Fruit fly (Drosophila melanogaster) whole organism, embryonic: Measurements from ENCODE around the gene CG8173.

Experiments used
- B-H1 ChIP-seq: fragments of 200-800 bp; sonication (Bioruptor generic); IDR thresholded peaks from 3 replicates; pipeline ENCODE4 v1.3.6; 2022; ENCODE audit warnings: missing biosample characterization, missing genetic modification characterization
- B-H2 ChIP-seq: fragments of 200-800 bp; sonication (Bioruptor generic); optimal IDR thresholded peaks from 2 replicates; lab custom pipeline; 2018; ENCODE audit warnings: missing biosample characterization, mild to moderate bottlenecking, missing genetic modification characterization
- CG10147 ChIP-seq: fragments of 200-800 bp; sonication (Bioruptor generic); optimal IDR thresholded peaks from 2 replicates; lab custom pipeline; 2019; ENCODE audit warnings: missing biosample characterization, mild to moderate bottlenecking, missing genetic modification characterization, moderate library complexity
- CG10462 ChIP-seq: fragments of 200-800 bp; sonication (Bioruptor generic); optimal IDR thresholded peaks from 2 replicates; lab custom pipeline; 2016; ENCODE audit warnings: missing biosample characterization, missing genetic modification characterization
- CG11085 ChIP-seq: fragments of 200-800 bp; sonication (Bioruptor generic); IDR thresholded peaks from 2 replicates; pipeline ENCODE4 v1.3.6; 2022; ENCODE audit warnings: missing biosample characterization, missing genetic modification characterization
- CG12236 ChIP-seq: fragments of 200-800 bp; sonication (Bioruptor generic); optimal IDR thresholded peaks from 2 replicates; lab custom pipeline; 2016; ENCODE audit warnings: missing biosample characterization, missing genetic modification characterization
- CG13775 ChIP-seq: fragments of 200-800 bp; sonication (Bioruptor generic); optimal IDR thresholded peaks from 3 replicates; lab custom pipeline; 2017; ENCODE audit warnings: missing biosample characterization, mild to moderate bottlenecking, missing genetic modification characterization
- CG15269 ChIP-seq: fragments of 200-800 bp; sonication (Bioruptor generic); optimal IDR thresholded peaks from 2 replicates; lab custom pipeline; 2018; ENCODE audit warnings: missing biosample characterization, mild to moderate bottlenecking, missing genetic modification characterization, moderate library complexity
- CG1529 ChIP-seq: fragments of 200-800 bp; sonication (Bioruptor generic); optimal IDR thresholded peaks from 3 replicates; lab custom pipeline; 2018; ENCODE audit warnings: missing biosample characterization, missing genetic modification characterization
- CG17328 ChIP-seq: fragments of 200-800 bp; sonication (Bioruptor generic); IDR thresholded peaks from 2 replicates; pipeline ENCODE4 v1.3.6; 2022; ENCODE audit warnings: missing biosample characterization, missing genetic modification characterization
- CG17568 ChIP-seq: fragments of 200-800 bp; sonication (Bioruptor generic); optimal IDR thresholded peaks from 2 replicates; lab custom pipeline; 2018; ENCODE audit warnings: missing biosample characterization, mild to moderate bottlenecking, missing genetic modification characterization, moderate library complexity
- CG17612 ChIP-seq: fragments of 200-800 bp; sonication (Bioruptor generic); IDR thresholded peaks from 2 replicates; pipeline ENCODE4 v1.3.6; 2022; ENCODE audit warnings: missing biosample characterization, missing genetic modification characterization
- CG34376 ChIP-seq: fragments of 200-800 bp; sonication (Bioruptor generic); optimal IDR thresholded peaks from 2 replicates; lab custom pipeline; 2018; ENCODE audit warnings: missing biosample characterization, mild to moderate bottlenecking, missing genetic modification characterization
- CG34422 ChIP-seq: fragments of 200-800 bp; sonication (Bioruptor generic); IDR thresholded peaks from 3 replicates; pipeline ENCODE4 v1.3.6; 2022; ENCODE audit warnings: missing biosample characterization, missing genetic modification characterization
- CG3726 ChIP-seq: fragments of 200-800 bp; sonication (Bioruptor generic); IDR thresholded peaks from 3 replicates; pipeline ENCODE4, ENCODE4 v1.3.6; 2022; ENCODE audit warnings: missing biosample characterization, missing genetic modification characterization
- CG4424 ChIP-seq: fragments of 200-800 bp; sonication (Bioruptor generic); optimal IDR thresholded peaks from 3 replicates; lab custom pipeline; 2016; ENCODE audit warnings: missing biosample characterization, missing genetic modification characterization
- CG6765 ChIP-seq: fragments of 200-800 bp; sonication (Bioruptor generic); optimal IDR thresholded peaks from 3 replicates; lab custom pipeline; 2017; ENCODE audit warnings: missing biosample characterization, mild to moderate bottlenecking, missing genetic modification characterization
- CG8388 ChIP-seq: fragments of 200-800 bp; sonication (Bioruptor generic); optimal IDR thresholded peaks from 2 replicates; lab custom pipeline; 2019; ENCODE audit warnings: missing biosample characterization, mild to moderate bottlenecking, missing genetic modification characterization, moderate library complexity
- CG9609 ChIP-seq: fragments of 200-800 bp; sonication (Bioruptor generic); optimal IDR thresholded peaks from 3 replicates; lab custom pipeline; 2016; ENCODE audit warnings: missing biosample characterization, missing genetic modification characterization
- D19B ChIP-seq: fragments of 200-800 bp; sonication (Bioruptor generic); optimal IDR thresholded peaks from 2 replicates; lab custom pipeline; 2017; ENCODE audit warnings: missing biosample characterization, mild to moderate bottlenecking, missing genetic modification characterization
- Dfd ChIP-seq, 2 experiments: fragments of >200 bp; optimal IDR thresholded peaks; 2 replicates each; lab custom pipeline; 2017; ENCODE audit warnings: missing biosample characterization in 2 of 2, missing genetic modification characterization in 2 of 2
- ERR ChIP-seq: fragments of 200-800 bp; sonication (Bioruptor generic); optimal IDR thresholded peaks from 2 replicates; lab custom pipeline; 2016; ENCODE audit warnings: missing biosample characterization, missing genetic modification characterization
- Fer3 ChIP-seq: fragments of 200-800 bp; sonication (Bioruptor generic); optimal IDR thresholded peaks from 2 replicates; lab custom pipeline; 2018; ENCODE audit warnings: missing biosample characterization, mild to moderate bottlenecking, missing genetic modification characterization, moderate library complexity
- H2.0 ChIP-seq: fragments of 200-800 bp; sonication (Bioruptor generic); IDR thresholded peaks from 2 replicates; pipeline ENCODE4 v1.3.6; 2022; ENCODE audit warnings: missing biosample characterization, missing genetic modification characterization
- HLH54F ChIP-seq: fragments of 200-800 bp; sonication (Bioruptor generic); optimal IDR thresholded peaks from 3 replicates; lab custom pipeline; 2016; ENCODE audit warnings: missing biosample characterization, missing genetic modification characterization
- Jarid2 ChIP-seq: fragments of 200-800 bp; sonication (Bioruptor generic); optimal IDR thresholded peaks from 3 replicates; lab custom pipeline; 2017; ENCODE audit warnings: mild to moderate bottlenecking, missing biosample characterization, missing genetic modification reagents, missing genetic modification characterization
- Kr ChIP-seq: fragments of 200-800 bp; sonication (Bioruptor generic); optimal IDR thresholded peaks from 2 replicates; lab custom pipeline; 2017; ENCODE audit warnings: missing biosample characterization, mild to moderate bottlenecking, missing genetic modification characterization
- NC2β ChIP-seq: fragments of 200-800 bp; sonication (Bioruptor generic); optimal IDR thresholded peaks from 2 replicates; lab custom pipeline; 2016; ENCODE audit warnings: missing biosample characterization, missing genetic modification characterization
- Neu2 ChIP-seq: fragments of 200-800 bp; sonication (Bioruptor generic); optimal IDR thresholded peaks from 3 replicates; lab custom pipeline; 2016; ENCODE audit warnings: missing biosample characterization, missing genetic modification characterization, borderline replicate concordance
- Rx ChIP-seq: fragments of 200-800 bp; sonication (Bioruptor generic); IDR thresholded peaks from 2 replicates; pipeline ENCODE4 v1.3.6; 2022; ENCODE audit warnings: missing biosample characterization, missing genetic modification characterization
- Side ChIP-seq: fragments of 200-800 bp; sonication (Bioruptor generic); optimal IDR thresholded peaks from 2 replicates; lab custom pipeline; 2016; ENCODE audit warnings: missing biosample characterization, missing genetic modification characterization
- amos ChIP-seq: fragments of 200-800 bp; sonication (Bioruptor generic); IDR thresholded peaks from 2 replicates; pipeline ENCODE4 v1.3.6; 2022; ENCODE audit warnings: missing biosample characterization, missing genetic modification characterization; ENCODE audit not compliant: partially characterized antibody
- aop ChIP-seq: fragments of 200-800 bp; sonication (Bioruptor generic); IDR thresholded peaks from 2 replicates; pipeline ENCODE4 v1.3.6; 2022; ENCODE audit warnings: missing biosample characterization, missing genetic modification characterization
- crol ChIP-seq: fragments of 200-800 bp; sonication (Bioruptor generic); IDR thresholded peaks from 2 replicates; pipeline ENCODE4 v1.3.6; 2022; ENCODE audit warnings: missing biosample characterization, missing genetic modification characterization
- fd102C ChIP-seq: fragments of 200-800 bp; sonication (Bioruptor generic); optimal IDR thresholded peaks from 2 replicates; lab custom pipeline; 2018; ENCODE audit warnings: missing biosample characterization, mild to moderate bottlenecking, missing genetic modification characterization, moderate library complexity
- gcm2 ChIP-seq: fragments of 200-800 bp; sonication (Bioruptor generic); optimal IDR thresholded peaks from 2 replicates; lab custom pipeline; 2016; ENCODE audit warnings: missing biosample characterization, missing genetic modification characterization
- jigr1 ChIP-seq: fragments of 200-800 bp; sonication (Bioruptor generic); IDR thresholded peaks from 3 replicates; pipeline ENCODE4 v1.3.6; 2022; ENCODE audit warnings: missing biosample characterization, missing genetic modification characterization
- mld ChIP-seq: fragments of 200-800 bp; sonication (Bioruptor generic); IDR thresholded peaks from 3 replicates; pipeline ENCODE4 v1.3.6; 2022; ENCODE audit warnings: missing biosample characterization, missing genetic modification characterization; ENCODE audit not compliant: partially characterized antibody
- nom ChIP-seq: fragments of 200-800 bp; sonication (Bioruptor generic); optimal IDR thresholded peaks from 2 replicates; lab custom pipeline; 2017; ENCODE audit warnings: missing biosample characterization, missing genetic modification characterization, mild to moderate bottlenecking, moderate library complexity, missing genetic modification reagents
- oc ChIP-seq: fragments of 200-800 bp; sonication (Bioruptor generic); optimal IDR thresholded peaks from 2 replicates; lab custom pipeline; 2018; ENCODE audit warnings: missing biosample characterization, mild to moderate bottlenecking, missing genetic modification characterization, moderate library complexity
- phol ChIP-seq: fragments of 200-800 bp; sonication (Bioruptor generic); optimal IDR thresholded peaks from 3 replicates; lab custom pipeline; 2018; ENCODE audit warnings: missing biosample characterization, mild to moderate bottlenecking, missing genetic modification characterization, moderate library complexity
- pita ChIP-seq: fragments of 200-800 bp; sonication (Bioruptor generic); optimal IDR thresholded peaks from 2 replicates; lab custom pipeline; 2017; ENCODE audit warnings: missing biosample characterization, mild to moderate bottlenecking, missing genetic modification characterization
- salm ChIP-seq: fragments of 200-800 bp; sonication (Bioruptor generic); optimal IDR thresholded peaks from 2 replicates; lab custom pipeline; 2018; ENCODE audit warnings: missing biosample characterization, mild to moderate bottlenecking, missing genetic modification characterization
- scrt ChIP-seq: fragments of 200-800 bp; sonication (Bioruptor generic); optimal IDR thresholded peaks from 2 replicates; lab custom pipeline; 2018; ENCODE audit warnings: missing biosample characterization, mild to moderate bottlenecking, missing genetic modification characterization, moderate library complexity
- seq ChIP-seq: fragments of 200-800 bp; sonication (Bioruptor generic); IDR thresholded peaks from 2 replicates; pipeline ENCODE4 v1.3.6; 2022; ENCODE audit warnings: missing biosample characterization, missing genetic modification characterization
- sqz ChIP-seq: fragments of 200-800 bp; sonication (Bioruptor generic); optimal IDR thresholded peaks from 3 replicates; lab custom pipeline; 2018; ENCODE audit warnings: missing biosample characterization, mild to moderate bottlenecking, missing genetic modification characterization
- sug ChIP-seq: fragments of 200-800 bp; optimal IDR thresholded peaks from 2 replicates; lab custom pipeline; 2019; ENCODE audit warnings: missing biosample characterization, mild to moderate bottlenecking, missing genetic modification characterization, moderate library complexity
- tgo ChIP-seq: fragments of 200-800 bp; sonication (Bioruptor generic); IDR thresholded peaks from 3 replicates; pipeline ENCODE4 v1.3.6; 2022; ENCODE audit warnings: missing biosample characterization, missing genetic modification characterization
- tio ChIP-seq: fragments of 200-800 bp; sonication (Bioruptor generic); optimal IDR thresholded peaks from 2 replicates; lab custom pipeline; 2017; ENCODE audit warnings: missing biosample characterization, missing genetic modification characterization, inconsistent platforms

Gene CG8173

dm6 chrX:17682745-17683505, 26.5 kb downstream of the CG8173 start (continued):
- TF ChIP-seq H2.0 (GFP tag; lab: Robert Waterston, UW), result peak; percentile 82
- peak; percentile 62; the same call in 1 of the 2 replicates for TF ChIP-seq seq
- no peak for TF ChIP-seq mld
- TF ChIP-seq CG13775 (GFP tag; lab: Kevin White, UChicago), result peak; percentile 28
- TF ChIP-seq CG34422 (GFP tag; lab: Robert Waterston, UW), result peak; percentile 89
- no peak for TF ChIP-seq CG6765 (GFP tag; lab: Kevin White, UChicago)
- TF ChIP-seq fd102C, result no peak
- TF ChIP-seq CG34376 (GFP tag; lab: Kevin White, UChicago), result no peak
- no peak for TF ChIP-seq Dfd (GFP tag; optimal IDR thresholded peaks at IDR 0.05; lab: Kevin White, UChicago)
- TF ChIP-seq NC2β (GFP tag; lab: Kevin White, UChicago), result no peak
- TF ChIP-seq HLH54F (GFP tag; lab: Kevin White, UChicago), result peak; percentile 19
- TF ChIP-seq Side (GFP tag; lab: Kevin White, UChicago), result no peak
- peak; percentile 3 for TF ChIP-seq D19B (GFP tag; lab: Kevin White, UChicago)
- no peak for TF ChIP-seq Neu2 (GFP tag; lab: Kevin White, UChicago)
- TF ChIP-seq CG10462 (GFP tag; lab: Kevin White, UChicago), result peak; percentile 5
- no peak for TF ChIP-seq Kr
- TF ChIP-seq pita (GFP tag; lab: Kevin White, UChicago), result no peak
- no peak for TF ChIP-seq CG9609 (GFP tag; lab: Kevin White, UChicago)
- TF ChIP-seq nom, result peak; percentile 95
- peak; percentile 37 for TF ChIP-seq Fer3 (tag; lab: Kevin White, UChicago)
- no peak for TF ChIP-seq crol (GFP tag; lab: Robert Waterston, UW)
- peak; percentile 21 for TF ChIP-seq salm
- peak; percentile 38; the same call in 1 of the 2 replicates for TF ChIP-seq CG11085
- TF ChIP-seq ERR (GFP tag; lab: Kevin White, UChicago), result no peak
- peak; percentile 77 for TF ChIP-seq tgo (GFP tag; lab: Robert Waterston, UW)
- TF ChIP-seq CG17568, result peak; percentile 30
- TF ChIP-seq CG10147, result no peak
- peak; percentile 67 for TF ChIP-seq phol (tag; lab: Kevin White, UChicago)
- TF ChIP-seq Jarid2 (GFP tag; lab: Kevin White, UChicago), result no peak
- peak; percentile 81 for TF ChIP-seq sqz (GFP tag; lab: Kevin White, UChicago)
- peak; percentile 44 for TF ChIP-seq CG1529
- peak; percentile 87 for TF ChIP-seq CG17328 (GFP tag; lab: Robert Waterston, UW)
- TF ChIP-seq amos, result no peak; the same call in 1 of the 2 replicates
- no peak for TF ChIP-seq CG17612 (GFP tag; lab: Robert Waterston, UW)
- peak; percentile 46 for TF ChIP-seq CG8388 (GFP tag; lab: Kevin White, UChicago)
- TF ChIP-seq jigr1, result peak; percentile 58; the same call in 1 of the 3 replicates
- TF ChIP-seq CG15269, result peak; percentile 68
- TF ChIP-seq tio (GFP tag; lab: Kevin White, UChicago), result peak; percentile 25
- peak; percentile 75 for TF ChIP-seq Rx (GFP tag; lab: Robert Waterston, UW)
- no peak for TF ChIP-seq gcm2 (GFP tag; lab: Kevin White, UChicago)
- peak; percentile 72 for TF ChIP-seq B-H1 (GFP tag; lab: Robert Waterston, UW)
- no peak for TF ChIP-seq CG12236
- TF ChIP-seq scrt, result no peak
- peak; percentile 66 for TF ChIP-seq aop (GFP tag; lab: Robert Waterston, UW)
- peak; percentile 68; the same call in 2 of the 3 replicates for TF ChIP-seq CG3726
- no peak for TF ChIP-seq sug (tag; lab: Kevin White, UChicago)
- peak; percentile 69 for TF ChIP-seq CG4424 (GFP tag; lab: Kevin White, UChicago)
- TF ChIP-seq oc, result peak; percentile 6
- no peak for TF ChIP-seq B-H2
